Worm (Caenorhabditis elegans) whole organism, midembryonic: ENCODE data around the gene Y55F3AM.21.

ENCODE experiments used
- flt-1 ChIP-seq: fragments of 200-800 bp; sonication (Bioruptor generic); IDR thresholded peaks from 2 replicates; pipeline ENCODE4 v1.3.6; 2022; ENCODE audit warnings: missing genetic modification characterization, missing compliant biosample characterization
- ztf-29 ChIP-seq: fragments of 200-800 bp; sonication (Bioruptor generic); IDR thresholded peaks from 2 replicates; pipeline ENCODE4 v1.3.6; 2022; ENCODE audit warnings: missing genetic modification reagents, missing genetic modification characterization, missing compliant biosample characterization

- TF ChIP-seq ztf-29 (GFP tag; lab: Robert Waterston, UW) (no peak), flt-1 (GFP tag; lab: Robert Waterston, UW) (no peak)
Measured at ce11 chrIV:1075484-1075883, 24.0 kb upstream of the Y55F3AM.21 start.
